Fruit fly (Drosophila melanogaster): Measurements from ENCODE around the gene CG18301.

DNA sequence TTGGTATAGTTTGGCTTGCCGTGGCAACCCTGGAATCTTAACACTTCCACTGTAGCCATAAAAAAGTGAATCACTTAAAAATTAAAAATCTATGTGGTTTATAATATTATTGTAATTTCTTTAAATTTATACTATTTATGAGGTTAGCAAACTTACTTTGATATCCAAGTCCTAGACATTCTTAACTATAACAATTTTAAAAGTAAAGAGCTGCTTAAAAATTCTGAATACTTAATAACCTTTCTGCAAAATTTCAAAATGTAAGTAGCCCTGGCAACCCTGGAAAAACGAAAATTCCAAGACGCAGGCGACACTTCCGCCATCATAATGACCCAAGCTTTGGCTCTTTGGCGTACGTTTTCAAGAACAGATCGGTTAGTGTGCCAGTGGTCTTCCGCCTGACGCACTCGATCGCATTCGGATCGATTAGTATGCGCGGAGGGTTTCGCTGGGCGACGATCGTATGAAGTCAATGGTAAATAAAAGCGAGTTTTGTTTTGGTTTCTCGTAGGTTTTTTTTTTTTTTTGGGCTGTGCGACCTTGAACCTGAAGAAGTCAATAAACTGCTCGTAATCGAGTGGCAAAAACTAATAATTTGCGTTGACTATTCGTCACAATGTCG is 16.0 kb upstream of the CG18301 start:
- no peak for TF ChIP-seq CG4318 (GFP tag; optimal IDR thresholded peaks at IDR 0.05)
- TF ChIP-seq fd59A (GFP tag; optimal IDR thresholded peaks at IDR 0.05): no peak
- TF ChIP-seq Ets21C (GFP tag; optimal IDR thresholded peaks at IDR 0.05): no peak
- no peak for TF ChIP-seq dsx (GFP tag; optimal IDR thresholded peaks at IDR 0.05; ENCODE audit: poor library complexity, severe bottlenecking)
- TF ChIP-seq achi (GFP tag; optimal IDR thresholded peaks at IDR 0.05): no peak
